Worm (Caenorhabditis elegans): ENCODE measurements around the gene spe-49.

Gene spe-49

DNA sequence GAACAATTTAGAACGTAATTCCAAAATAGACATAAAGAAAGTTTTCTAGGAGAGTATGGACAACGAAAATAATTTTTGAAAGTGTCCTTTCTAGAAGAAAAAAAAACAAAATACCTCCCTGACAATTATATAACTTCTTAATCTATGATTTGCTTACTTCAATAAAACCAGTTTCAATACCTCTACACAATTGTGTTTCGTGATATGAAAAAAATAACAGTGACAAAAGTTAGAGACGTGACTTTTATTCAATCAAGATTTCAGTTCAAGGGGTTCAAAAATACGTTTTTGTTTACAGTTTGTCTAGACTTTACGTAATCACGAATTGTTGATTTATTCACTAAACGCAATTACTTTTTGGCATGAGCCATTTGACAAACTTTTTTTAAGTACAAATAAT lies 40.1 kb downstream of the spe-49 start:
- TF ChIP-seq flt-1 (GFP tag; IDR thresholded peaks at IDR 0.05), result no peak
- TF ChIP-seq ztf-29 (GFP tag; IDR thresholded peaks at IDR 0.05), result no peak
- no peak for TF ChIP-seq T22C8.4 (GFP tag; IDR thresholded peaks at IDR 0.05)
- no peak for TF ChIP-seq klf-2 (GFP tag; conservative IDR thresholded peaks at IDR 0.05)
- no peak for TF ChIP-seq ref-1 (GFP tag; conservative IDR thresholded peaks at IDR 0.05)
- no peak for TF ChIP-seq med-1 (GFP tag; optimal IDR thresholded peaks at IDR 0.05; ENCODE audit: insufficient read depth)
- no peak for TF ChIP-seq ztf-23 (GFP tag; IDR thresholded peaks at IDR 0.05)
- TF ChIP-seq tab-1 (GFP tag; IDR thresholded peaks at IDR 0.05), result no peak
- TF ChIP-seq cog-1 (tag; optimal IDR thresholded peaks at IDR 0.05), result no peak

ce11 chrV:6321733-6322198 lies 40.6 kb downstream of the spe-49 start, which contains the start of gene T28C12.15:
Gene T28C12.15, minus strand, starts transcription at chrV:6321783.
- TF ChIP-seq cog-1 (tag; optimal IDR thresholded peaks at IDR 0.05) (no peak), med-1 (GFP tag; optimal IDR thresholded peaks at IDR 0.05; ENCODE audit: insufficient read depth) (no peak), ztf-23 (GFP tag; IDR thresholded peaks at IDR 0.05) (no peak), tab-1 (GFP tag; IDR thresholded peaks at IDR 0.05) (no peak), T22C8.4 (GFP tag; IDR thresholded peaks at IDR 0.05) (no peak), flt-1 (GFP tag; IDR thresholded peaks at IDR 0.05) (no peak), ztf-29 (GFP tag; IDR thresholded peaks at IDR 0.05) (no peak), klf-2 (GFP tag; conservative IDR thresholded peaks at IDR 0.05) (no peak), ref-1 (GFP tag; conservative IDR thresholded peaks at IDR 0.05) (no peak)

- TF ChIP-seq tab-1 (GFP tag; IDR thresholded peaks at IDR 0.05), result no peak
- no peak for TF ChIP-seq med-1 (GFP tag; optimal IDR thresholded peaks at IDR 0.05; ENCODE audit: insufficient read depth)
- TF ChIP-seq ref-1 (GFP tag; conservative IDR thresholded peaks at IDR 0.05), result no peak
- TF ChIP-seq klf-2 (GFP tag; conservative IDR thresholded peaks at IDR 0.05), result no peak
- no peak for TF ChIP-seq cog-1 (tag; optimal IDR thresholded peaks at IDR 0.05)
- TF ChIP-seq T22C8.4 (GFP tag; IDR thresholded peaks at IDR 0.05), result no peak
- TF ChIP-seq ztf-29 (GFP tag; IDR thresholded peaks at IDR 0.05), result no peak
- no peak for TF ChIP-seq ztf-23 (GFP tag; IDR thresholded peaks at IDR 0.05)
- no peak for TF ChIP-seq flt-1 (GFP tag; IDR thresholded peaks at IDR 0.05)
These were observed 41.7 kb downstream of the spe-49 start for ce11 chrV:6322749-6323367.

DNA sequence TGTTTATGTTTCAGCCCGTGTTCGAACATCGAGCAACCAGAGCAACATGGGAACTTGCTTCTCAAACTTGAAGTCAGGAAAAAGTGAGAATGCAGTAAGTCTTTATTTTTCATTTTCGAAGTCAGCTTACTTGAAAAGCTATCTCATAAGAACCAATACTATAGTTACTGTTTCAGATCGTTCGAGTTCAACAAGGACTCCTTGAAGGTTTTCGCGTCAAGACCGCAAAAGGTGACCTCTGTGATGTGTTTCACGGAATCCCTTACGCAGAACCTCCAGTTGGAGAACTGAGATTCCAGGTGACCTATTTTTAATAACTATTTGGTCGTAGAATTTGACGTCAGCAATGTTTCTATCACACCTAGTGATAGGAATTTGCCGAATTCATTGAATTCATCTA lies 42.4 kb downstream of the spe-49 start:
- TF ChIP-seq klf-2 (GFP tag; conservative IDR thresholded peaks at IDR 0.05), result no peak
- TF ChIP-seq T22C8.4 (GFP tag; IDR thresholded peaks at IDR 0.05), result no peak
- no peak for TF ChIP-seq flt-1 (GFP tag; IDR thresholded peaks at IDR 0.05)
- no peak for TF ChIP-seq tab-1 (GFP tag; IDR thresholded peaks at IDR 0.05)
- no peak for TF ChIP-seq ztf-23 (GFP tag; IDR thresholded peaks at IDR 0.05)
- TF ChIP-seq cog-1 (tag; optimal IDR thresholded peaks at IDR 0.05), result no peak
- TF ChIP-seq med-1 (GFP tag; optimal IDR thresholded peaks at IDR 0.05; ENCODE audit: insufficient read depth), result no peak
- TF ChIP-seq ref-1 (GFP tag; conservative IDR thresholded peaks at IDR 0.05), result no peak
- TF ChIP-seq ztf-29 (GFP tag; IDR thresholded peaks at IDR 0.05), result no peak

- TF ChIP-seq med-1 (GFP tag; optimal IDR thresholded peaks at IDR 0.05; ENCODE audit: insufficient read depth) (no peak), flt-1 (GFP tag; IDR thresholded peaks at IDR 0.05) (no peak), ztf-29 (GFP tag; IDR thresholded peaks at IDR 0.05) (no peak), ztf-23 (GFP tag; IDR thresholded peaks at IDR 0.05) (no peak)
These were observed 45.2 kb downstream of the spe-49 start for ce11 chrV:6326394-6326793.

DNA sequence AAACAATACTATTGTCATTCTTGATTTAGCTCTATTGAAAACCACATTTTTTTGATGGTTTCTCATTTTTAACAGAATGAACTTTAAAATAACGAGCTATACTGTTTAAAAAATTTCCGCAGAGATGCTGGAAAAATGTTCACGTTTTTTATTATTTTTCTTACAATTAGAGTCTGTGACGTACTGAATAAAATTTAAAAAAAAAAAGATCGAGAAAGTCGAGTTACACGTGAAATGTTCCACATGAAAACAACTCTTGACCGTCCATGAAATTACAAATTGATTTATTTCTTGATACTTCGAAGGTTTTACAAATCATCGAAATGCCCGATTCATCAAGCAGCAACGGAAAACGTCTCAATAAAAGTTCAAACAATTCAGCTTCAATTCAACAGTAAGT lies 45.8 kb downstream of the spe-49 start, which contains the start of gene fbxa-202:
Gene fbxa-202 (plus strand): TSS at position 301 of the 400 bp plus-strand sequence.
- no peak for TF ChIP-seq flt-1 (GFP tag; IDR thresholded peaks at IDR 0.05)
- no peak for TF ChIP-seq ref-1 (GFP tag; conservative IDR thresholded peaks at IDR 0.05)
- TF ChIP-seq med-1 (GFP tag; optimal IDR thresholded peaks at IDR 0.05; ENCODE audit: insufficient read depth), result no peak
- TF ChIP-seq ztf-29 (GFP tag; IDR thresholded peaks at IDR 0.05), result no peak
- no peak for TF ChIP-seq ztf-23 (GFP tag; IDR thresholded peaks at IDR 0.05)
- no peak for TF ChIP-seq T22C8.4 (GFP tag; IDR thresholded peaks at IDR 0.05)
- TF ChIP-seq klf-2 (GFP tag; conservative IDR thresholded peaks at IDR 0.05), result no peak
- no peak for TF ChIP-seq cog-1 (tag; optimal IDR thresholded peaks at IDR 0.05)

DNA sequence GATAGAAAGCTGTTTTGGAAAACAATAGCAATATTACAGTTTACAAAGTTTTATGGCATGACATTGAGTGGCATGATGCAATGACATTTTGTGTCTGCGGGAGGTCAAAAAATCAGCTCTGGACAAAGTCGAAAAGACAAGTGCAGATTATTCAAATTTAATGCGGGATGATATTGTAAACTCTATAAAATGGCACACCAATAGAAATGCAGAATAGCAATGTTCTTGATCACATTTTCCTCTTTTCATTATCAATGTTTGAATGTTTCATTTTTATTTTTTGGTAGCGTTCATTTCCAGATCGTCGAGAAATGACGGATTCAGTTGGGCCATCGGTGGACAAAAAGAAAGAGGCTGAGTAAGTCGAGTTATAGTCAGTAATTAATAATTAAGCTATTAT lies 47.7 kb downstream of the spe-49 start, which contains the start of gene T28C12.2:
Gene T28C12.2 (plus strand): TSS at position 301 of the 400 bp plus-strand sequence.
- TF ChIP-seq ztf-29 (GFP tag; IDR thresholded peaks at IDR 0.05), result no peak
- no peak for TF ChIP-seq med-1 (GFP tag; optimal IDR thresholded peaks at IDR 0.05; ENCODE audit: insufficient read depth)
- no peak for TF ChIP-seq ref-1 (GFP tag; conservative IDR thresholded peaks at IDR 0.05)
- TF ChIP-seq ztf-23 (GFP tag; IDR thresholded peaks at IDR 0.05), result no peak
- no peak for TF ChIP-seq T22C8.4 (GFP tag; IDR thresholded peaks at IDR 0.05)
- TF ChIP-seq tab-1 (GFP tag; IDR thresholded peaks at IDR 0.05), result no peak
- no peak for TF ChIP-seq klf-2 (GFP tag; conservative IDR thresholded peaks at IDR 0.05)
- TF ChIP-seq flt-1 (GFP tag; IDR thresholded peaks at IDR 0.05), result no peak
- no peak for TF ChIP-seq cog-1 (tag; optimal IDR thresholded peaks at IDR 0.05)

DNA sequence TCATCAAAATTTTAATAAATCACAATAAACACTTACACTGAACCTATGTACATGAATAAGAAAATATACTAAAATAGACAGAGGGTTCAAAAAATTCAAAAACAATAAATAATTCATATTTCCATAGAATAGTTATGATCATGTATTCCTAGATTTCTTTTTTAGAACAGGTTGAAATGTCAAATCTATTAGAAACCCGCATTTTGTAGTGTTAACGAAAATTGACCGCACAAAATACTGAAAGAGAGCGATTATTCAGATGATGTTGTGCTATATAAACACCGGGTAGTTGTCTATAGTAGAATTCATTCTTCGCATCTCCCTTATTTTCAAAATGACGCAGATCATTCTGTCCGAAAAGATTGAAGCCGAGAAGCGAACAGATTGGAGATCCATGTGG lies 50.4 kb downstream of the spe-49 start, which contains the start of gene T28C12.1:
Gene T28C12.1 (plus strand): TSS at position 301 of the 400 bp plus-strand sequence.
- TF ChIP-seq tab-1 (GFP tag; IDR thresholded peaks at IDR 0.05), result no peak
- no peak for TF ChIP-seq ztf-29 (GFP tag; IDR thresholded peaks at IDR 0.05)
- TF ChIP-seq klf-2 (GFP tag; conservative IDR thresholded peaks at IDR 0.05), result no peak
- TF ChIP-seq ref-1 (GFP tag; conservative IDR thresholded peaks at IDR 0.05), result no peak
- TF ChIP-seq med-1 (GFP tag; optimal IDR thresholded peaks at IDR 0.05; ENCODE audit: insufficient read depth), result no peak
- no peak for TF ChIP-seq T22C8.4 (GFP tag; IDR thresholded peaks at IDR 0.05)
- TF ChIP-seq cog-1 (tag; optimal IDR thresholded peaks at IDR 0.05), result no peak
- no peak for TF ChIP-seq ztf-23 (GFP tag; IDR thresholded peaks at IDR 0.05)
- TF ChIP-seq flt-1 (GFP tag; IDR thresholded peaks at IDR 0.05), result no peak
